Fruit fly (Drosophila melanogaster) whole organism, embryonic: ENCODE data around the gene CG13315.

Source experiments
- Aef1 ChIP-seq: fragments of 200-800 bp; sonication (Bioruptor generic); IDR thresholded peaks from 3 replicates; pipeline ENCODE4 v1.3.6; 2022; ENCODE audit warnings: missing biosample characterization, missing genetic modification characterization
- Blimp-1 ChIP-seq: fragments of 200-800 bp; sonication (Bioruptor generic); optimal IDR thresholded peaks from 3 replicates; lab custom pipeline; 2018; ENCODE audit warnings: missing biosample characterization, missing genetic modification characterization, mild to moderate bottlenecking, moderate library complexity, missing genetic modification reagents
- C15 ChIP-seq: fragments of 200-800 bp; sonication (Bioruptor generic); IDR thresholded peaks from 3 replicates; pipeline ENCODE4 v1.3.6; 2022; ENCODE audit warnings: missing biosample characterization, missing genetic modification characterization
- CG10979 ChIP-seq: fragments of 200-800 bp; sonication (Bioruptor generic); optimal IDR thresholded peaks from 2 replicates; lab custom pipeline; 2018; ENCODE audit warnings: missing biosample characterization, mild to moderate bottlenecking, missing genetic modification characterization, moderate library complexity
- CG11398 ChIP-seq: fragments of 200-800 bp; sonication (Bioruptor generic); optimal IDR thresholded peaks from 2 replicates; lab custom pipeline; 2016; ENCODE audit warnings: missing biosample characterization, missing genetic modification characterization
- CG11696 ChIP-seq: fragments of 200-800 bp; sonication (Bioruptor generic); IDR thresholded peaks from 2 replicates; pipeline ENCODE4 v1.3.6; 2022; ENCODE audit warnings: missing biosample characterization, missing genetic modification characterization
- CG12104 ChIP-seq: fragments of 200-800 bp; sonication (Bioruptor generic); optimal IDR thresholded peaks from 3 replicates; lab custom pipeline; 2016; ENCODE audit warnings: missing biosample characterization, missing genetic modification characterization
- CG12155 ChIP-seq: fragments of 200-800 bp; sonication (Bioruptor generic); optimal IDR thresholded peaks from 3 replicates; lab custom pipeline; 2016; ENCODE audit warnings: missing biosample characterization, missing genetic modification characterization
- CG12236 ChIP-seq: fragments of 200-800 bp; sonication (Bioruptor generic); optimal IDR thresholded peaks from 2 replicates; lab custom pipeline; 2016; ENCODE audit warnings: missing biosample characterization, missing genetic modification characterization
- CG14441 ChIP-seq: fragments of 200-800 bp; sonication (Bioruptor generic); IDR thresholded peaks from 2 replicates; pipeline ENCODE4 v1.3.6; 2022; ENCODE audit warnings: missing biosample characterization, missing genetic modification characterization
- CG17328 ChIP-seq: fragments of 200-800 bp; sonication (Bioruptor generic); IDR thresholded peaks from 2 replicates; pipeline ENCODE4 v1.3.6; 2022; ENCODE audit warnings: missing biosample characterization, missing genetic modification characterization
- CG2116 ChIP-seq: fragments of 200-800 bp; sonication (Bioruptor generic); optimal IDR thresholded peaks from 3 replicates; lab custom pipeline; 2018; ENCODE audit warnings: missing biosample characterization, mild to moderate bottlenecking, missing genetic modification characterization
- CG2129 ChIP-seq: fragments of 200-800 bp; sonication (Bioruptor generic); IDR thresholded peaks from 2 replicates; pipeline ENCODE4 v1.3.6; 2022; ENCODE audit warnings: missing biosample characterization, missing genetic modification characterization; ENCODE audit not compliant: partially characterized antibody
- CG2875 ChIP-seq: fragments of 200-800 bp; sonication (Bioruptor generic); optimal IDR thresholded peaks from 2 replicates; lab custom pipeline; 2017; ENCODE audit warnings: missing biosample characterization, mild to moderate bottlenecking, missing genetic modification characterization, missing genetic modification reagents
- CG32532 ChIP-seq: fragments of 200-800 bp; sonication (Bioruptor generic); IDR thresholded peaks from 2 replicates; pipeline ENCODE4 v1.3.6; 2022; ENCODE audit warnings: missing biosample characterization, missing genetic modification characterization
- CG34376 ChIP-seq: fragments of 200-800 bp; sonication (Bioruptor generic); optimal IDR thresholded peaks from 2 replicates; lab custom pipeline; 2018; ENCODE audit warnings: missing biosample characterization, mild to moderate bottlenecking, missing genetic modification characterization
- CG4404 ChIP-seq: fragments of 200-800 bp; sonication (Bioruptor generic); IDR thresholded peaks from 2 replicates; pipeline ENCODE4 v1.3.6; 2022; ENCODE audit warnings: missing biosample characterization, missing genetic modification characterization
- CG5180 ChIP-seq: fragments of 200-800 bp; sonication (Bioruptor generic); optimal IDR thresholded peaks from 3 replicates; lab custom pipeline; 2017; ENCODE audit warnings: missing biosample characterization, missing genetic modification characterization, mild to moderate bottlenecking, moderate library complexity, missing genetic modification reagents
- CG9876 ChIP-seq: fragments of 200-800 bp; sonication (Bioruptor generic); optimal IDR thresholded peaks from 2 replicates; lab custom pipeline; 2016; ENCODE audit warnings: missing biosample characterization, missing genetic modification characterization
- Camta ChIP-seq: fragments of 200-800 bp; sonication (Bioruptor generic); optimal IDR thresholded peaks from 2 replicates; lab custom pipeline; 2016; ENCODE audit warnings: missing biosample characterization, missing genetic modification characterization
- CkIIα-i1 ChIP-seq: fragments of 200-800 bp; sonication (Bioruptor generic); IDR thresholded peaks from 2 replicates; pipeline ENCODE4 v1.3.6; 2022; ENCODE audit warnings: missing biosample characterization, missing genetic modification characterization
- D ChIP-seq, 2 experiments: fragments of 200-800 bp in 1 of 2; fragments of >200 bp in 1 of 2; sonication (Bioruptor generic) in 1 of 2; optimal IDR thresholded peaks; 2 replicates in 1 of 2; 3 replicates in 1 of 2; lab custom pipeline; 2017; ENCODE audit warnings: mild to moderate bottlenecking in 1 of 2, missing biosample characterization in 1 of 2, missing genetic modification characterization in 1 of 2, missing genetic modification reagents in 1 of 2
- Myb ChIP-seq: fragments of 200-800 bp; sonication (Bioruptor generic); optimal IDR thresholded peaks from 2 replicates; lab custom pipeline; 2016; ENCODE audit warnings: missing biosample characterization, missing genetic modification characterization
- Nf-YC ChIP-seq: fragments of 200-800 bp; optimal IDR thresholded peaks from 3 replicates; lab custom pipeline; 2019; ENCODE audit warnings: missing biosample characterization, mild to moderate bottlenecking, missing genetic modification characterization, moderate library complexity
- Oaz ChIP-seq: fragments of 200-800 bp; sonication (Bioruptor generic); IDR thresholded peaks from 2 replicates; pipeline ENCODE4 v1.3.6; 2022; ENCODE audit warnings: missing biosample characterization, missing genetic modification characterization
- Six4 ChIP-seq: fragments of 200-800 bp; sonication (Bioruptor generic); optimal IDR thresholded peaks from 2 replicates; lab custom pipeline; 2016; ENCODE audit warnings: missing biosample characterization, missing genetic modification characterization
- Sry-δ ChIP-seq: fragments of 200-800 bp; sonication (Bioruptor generic); optimal IDR thresholded peaks from 2 replicates; lab custom pipeline; 2016; ENCODE audit warnings: missing biosample characterization, missing genetic modification characterization
- al ChIP-seq: fragments of 200-800 bp; sonication (Bioruptor generic); IDR thresholded peaks from 2 replicates; pipeline ENCODE4 v1.3.6; 2022; ENCODE audit warnings: missing biosample characterization, missing genetic modification characterization
- chm ChIP-seq: fragments of 200-800 bp; sonication (Bioruptor generic); IDR thresholded peaks from 2 replicates; pipeline ENCODE4 v1.3.6; 2022; ENCODE audit warnings: missing biosample characterization, missing genetic modification characterization
- chn ChIP-seq: fragments of 200-800 bp; sonication (Bioruptor generic); optimal IDR thresholded peaks from 2 replicates; lab custom pipeline; 2016; ENCODE audit warnings: missing biosample characterization, missing genetic modification characterization
- da ChIP-seq: fragments of 200-800 bp; sonication (Bioruptor generic); optimal IDR thresholded peaks from 2 replicates; lab custom pipeline; 2016; ENCODE audit warnings: missing biosample characterization, missing genetic modification characterization
- disco-r ChIP-seq: fragments of 200-800 bp; sonication (Bioruptor generic); optimal IDR thresholded peaks from 2 replicates; lab custom pipeline; 2016; ENCODE audit warnings: missing biosample characterization, missing genetic modification characterization
- dysf ChIP-seq: fragments of 200-800 bp; sonication (Bioruptor generic); IDR thresholded peaks from 3 replicates; pipeline ENCODE4 v1.3.6; 2022; ENCODE audit warnings: missing biosample characterization, missing genetic modification characterization
- esg ChIP-seq: fragments of 200-800 bp; sonication (Bioruptor generic); conservative IDR thresholded peaks from 2 replicates; pipeline ENCODE4 v1.3.6; 2022; ENCODE audit warnings: missing biosample characterization, missing genetic modification characterization
- eve ChIP-seq, 2 experiments: fragments of >200 bp; optimal IDR thresholded peaks; 2 replicates each; lab custom pipeline; 2017; ENCODE audit warnings: missing biosample characterization in 2 of 2, missing genetic modification characterization in 2 of 2
- eyg ChIP-seq: fragments of 200-800 bp; sonication (Bioruptor generic); optimal IDR thresholded peaks from 3 replicates; lab custom pipeline; 2016; ENCODE audit warnings: missing biosample characterization, missing genetic modification characterization
- gsb ChIP-seq: fragments of 200-800 bp; sonication (Bioruptor generic); IDR thresholded peaks from 2 replicates; pipeline ENCODE4 v1.3.6; 2022; ENCODE audit warnings: missing biosample characterization, missing genetic modification characterization
- gt ChIP-seq: fragments of 200-800 bp; sonication (Bioruptor generic); IDR thresholded peaks from 2 replicates; pipeline ENCODE4 v1.3.6; 2022; ENCODE audit warnings: missing biosample characterization, missing genetic modification characterization
- ham ChIP-seq: fragments of 200-800 bp; sonication (Bioruptor generic); IDR thresholded peaks from 2 replicates; pipeline ENCODE4 v1.3.6; 2022; ENCODE audit warnings: missing biosample characterization, missing genetic modification characterization
- hkb ChIP-seq, 2 experiments: fragments of 200-800 bp in 1 of 2; fragments of >200 bp in 1 of 2; sonication (Bioruptor generic) in 1 of 2; IDR thresholded peaks in 1 of 2; optimal IDR thresholded peaks in 1 of 2; 2 replicates each; pipeline versions ENCODE4 v1.3.6 to Lab custom; 2017 to 2022; ENCODE audit warnings: missing biosample characterization in 1 of 2, missing genetic modification characterization in 1 of 2
- kay ChIP-seq: fragments of 200-800 bp; sonication (Bioruptor generic); optimal IDR thresholded peaks from 2 replicates; lab custom pipeline; 2016; ENCODE audit warnings: missing biosample characterization, missing genetic modification characterization
- nau ChIP-seq: fragments of 200-800 bp; sonication (Bioruptor generic); optimal IDR thresholded peaks from 3 replicates; lab custom pipeline; 2017; ENCODE audit warnings: missing biosample characterization, mild to moderate bottlenecking, missing genetic modification characterization, missing genetic modification reagents
- nerfin-1 ChIP-seq: fragments of 200-800 bp; sonication (Bioruptor generic); optimal IDR thresholded peaks from 3 replicates; lab custom pipeline; 2019; ENCODE audit warnings: missing biosample characterization, mild to moderate bottlenecking, missing genetic modification characterization, moderate library complexity
- nom ChIP-seq: fragments of 200-800 bp; sonication (Bioruptor generic); optimal IDR thresholded peaks from 2 replicates; lab custom pipeline; 2017; ENCODE audit warnings: missing biosample characterization, missing genetic modification characterization, mild to moderate bottlenecking, moderate library complexity, missing genetic modification reagents
- oc ChIP-seq: fragments of 200-800 bp; sonication (Bioruptor generic); optimal IDR thresholded peaks from 2 replicates; lab custom pipeline; 2018; ENCODE audit warnings: missing biosample characterization, mild to moderate bottlenecking, missing genetic modification characterization, moderate library complexity
- otp ChIP-seq: fragments of 200-800 bp; sonication (Bioruptor generic); IDR thresholded peaks from 3 replicates; pipeline ENCODE4, ENCODE4 v1.3.6; 2022; ENCODE audit warnings: missing biosample characterization, missing genetic modification characterization
- repo ChIP-seq: fragments of 200-800 bp; sonication (Bioruptor generic); optimal IDR thresholded peaks from 2 replicates; lab custom pipeline; 2016; ENCODE audit warnings: missing biosample characterization, missing genetic modification characterization
- schlank ChIP-seq: fragments of 200-800 bp; sonication (Bioruptor generic); optimal IDR thresholded peaks from 2 replicates; lab custom pipeline; 2018; ENCODE audit warnings: missing biosample characterization, mild to moderate bottlenecking, missing genetic modification characterization
- slp2 ChIP-seq: fragments of 200-800 bp; sonication (Bioruptor generic); optimal IDR thresholded peaks from 2 replicates; lab custom pipeline; 2016; ENCODE audit warnings: missing biosample characterization, missing genetic modification characterization
- sr ChIP-seq: fragments of 200-800 bp; sonication (Bioruptor generic); IDR thresholded peaks from 3 replicates; pipeline ENCODE4 v1.3.6; 2022; ENCODE audit warnings: missing biosample characterization, missing genetic modification characterization

Gene CG13315

DNA sequence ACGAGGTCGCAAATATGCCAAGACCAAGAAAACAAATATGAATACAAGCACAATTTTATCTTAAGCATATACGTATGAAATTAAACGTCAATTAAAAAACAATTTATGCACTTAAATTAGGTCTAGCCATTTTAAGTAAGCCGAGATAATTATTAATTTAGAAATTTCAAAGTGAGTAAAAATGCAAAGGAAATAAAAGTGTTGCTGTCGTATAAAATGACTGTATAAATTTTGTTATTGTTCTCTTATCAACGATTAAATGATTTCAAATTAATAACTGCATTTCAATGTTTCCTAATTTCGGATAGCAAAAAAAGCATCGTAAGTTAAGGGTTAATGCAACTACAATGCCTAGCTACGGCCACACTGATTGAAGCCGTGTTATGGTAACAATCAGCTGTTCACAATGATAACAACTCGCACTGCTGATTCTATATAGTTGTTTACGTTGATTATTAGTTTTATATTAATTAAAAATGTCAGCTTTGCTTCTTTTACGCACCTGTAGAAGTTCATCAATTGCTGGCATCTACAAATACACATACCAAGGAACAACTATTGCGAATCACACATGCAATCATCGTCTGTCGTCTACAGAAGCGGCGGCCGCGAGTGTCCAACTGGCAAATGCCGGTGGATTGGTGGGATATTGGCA is 23.8 kb upstream of the CG13315 start, which contains the start of the genes CG4911 and CG4942 (continued):
- TF ChIP-seq kay (GFP tag; lab: Kevin White, UChicago) (no peak), hkb (optimal IDR thresholded peaks at IDR 0.05; lab: Kevin White, UChicago) (no peak), hkb (GFP tag; IDR thresholded peaks at IDR 0.05; lab: Robert Waterston, UW) (peak; percentile 24; the same call in 1 of the 2 replicates), dysf (GFP tag; lab: Robert Waterston, UW) (peak; percentile 78), Aef1 (GFP tag; lab: Robert Waterston, UW) (peak; percentile 65; the same call in 2 of the 3 replicates), CG32532 (GFP tag; lab: Robert Waterston, UW) (peak; percentile 83), CG4404 (GFP tag; lab: Robert Waterston, UW) (0 out of 2 replicates have a peak, but pooled peaks have one; percentile 23), D (optimal IDR thresholded peaks at IDR 0.05; lab: Kevin White, UChicago) (no peak), D (GFP tag; optimal IDR thresholded peaks at IDR 0.05; lab: Kevin White, UChicago) (peak; percentile 45), gt (GFP tag; lab: Robert Waterston, UW) (no peak), Blimp-1 (GFP tag; lab: Kevin White, UChicago) (peak; percentile 48), Camta (GFP tag; lab: Kevin White, UChicago) (peak; percentile 76), CG17328 (GFP tag; lab: Robert Waterston, UW) (peak; percentile 50), Sry-δ (GFP tag; lab: Kevin White, UChicago) (peak; percentile 33), oc (no peak), nerfin-1 (peak; percentile 61), ham (GFP tag; lab: Robert Waterston, UW) (no peak), CG12236 (GFP tag; lab: Kevin White, UChicago) (peak; percentile 55), CG12104 (peak; percentile 73), CG11398 (GFP tag; lab: Kevin White, UChicago) (peak; percentile 16), Nf-YC (tag; lab: Kevin White, UChicago) (peak; percentile 73), sr (GFP tag; lab: Robert Waterston, UW) (no peak), CG14441 (GFP tag; lab: Robert Waterston, UW) (peak; percentile 78), chn (GFP tag; lab: Kevin White, UChicago) (peak; percentile 72), CG2875 (GFP tag; lab: Kevin White, UChicago) (no peak), CG34376 (GFP tag; lab: Kevin White, UChicago) (peak; percentile 3), CG2116 (GFP tag; lab: Kevin White, UChicago) (peak; percentile 56), al (peak; percentile 66), CkIIα-i1 (no peak), eve (GFP tag; optimal IDR thresholded peaks at IDR 0.05; lab: Kevin White, UChicago) (peak in 1 of 2 experiments; percentile 47), CG11696 (GFP tag; lab: Robert Waterston, UW) (no peak), CG12155 (GFP tag; lab: Kevin White, UChicago) (peak; percentile 71), chm (GFP tag; lab: Robert Waterston, UW) (no peak), disco-r (GFP tag; lab: Kevin White, UChicago) (no peak), otp (GFP tag; lab: Robert Waterston, UW) (no peak), CG5180 (GFP tag; lab: Kevin White, UChicago) (peak; percentile 19), nau (GFP tag; lab: Kevin White, UChicago) (peak; percentile 32), CG2129 (GFP tag; lab: Robert Waterston, UW) (no peak), esg (GFP tag; lab: Robert Waterston, UW) (peak; percentile 44; the same call in 1 of the 2 replicates), Six4 (GFP tag; lab: Kevin White, UChicago) (peak; percentile 35), repo (GFP tag; lab: Kevin White, UChicago) (peak; percentile 10), Oaz (GFP tag; lab: Robert Waterston, UW) (no peak), schlank (tag; lab: Kevin White, UChicago) (no peak), CG9876 (GFP tag; lab: Kevin White, UChicago) (peak; percentile 60), CG10979 (tag; lab: Kevin White, UChicago) (peak; percentile 51), Myb (peak; percentile 22), gsb (GFP tag; lab: Robert Waterston, UW) (no peak), eyg (GFP tag; lab: Kevin White, UChicago) (no peak), da (GFP tag; lab: Kevin White, UChicago) (no peak), C15 (GFP tag; lab: Robert Waterston, UW) (no peak), slp2 (GFP tag; lab: Kevin White, UChicago) (peak; percentile 43), nom (no peak)
